Fruit fly (Drosophila melanogaster) whole organism, wandering third instar larva: ENCODE results near the gene CG17328.

Source experiments
- CG32264 ChIP-seq: fragments of 200-800 bp; sonication (Bioruptor generic); optimal IDR thresholded peaks from 2 replicates; lab custom pipeline; 2016; ENCODE audit warnings: missing biosample characterization, missing genetic modification characterization
- CG9705 ChIP-seq: fragments of 200-800 bp; sonication (Bioruptor generic); optimal IDR thresholded peaks from 2 replicates; lab custom pipeline; 2018; ENCODE audit warnings: missing biosample characterization, mild to moderate bottlenecking, missing genetic modification characterization
- CrebA ChIP-seq: fragments of 200-800 bp; sonication (Bioruptor generic); optimal IDR thresholded peaks from 2 replicates; lab custom pipeline; 2016; ENCODE audit warnings: missing biosample characterization, mild to moderate bottlenecking, missing genetic modification characterization, borderline replicate concordance
- Dfd ChIP-seq: fragments of >200 bp; optimal IDR thresholded peaks from 2 replicates; lab custom pipeline; 2017; ENCODE audit warnings: missing biosample characterization, missing genetic modification characterization
- Dif ChIP-seq: fragments of 200-275, 200-300 bp; sonication (Bioruptor generic); optimal IDR thresholded peaks from 2 replicates; lab custom pipeline; 2018; ENCODE audit warnings: missing biosample characterization, missing genetic modification characterization; ENCODE audit not compliant: partially characterized antibody
- HLH106 ChIP-seq: fragments of 200-800 bp; optimal IDR thresholded peaks from 3 replicates; lab custom pipeline; 2019; ENCODE audit warnings: missing biosample characterization, mild to moderate bottlenecking, missing genetic modification characterization, moderate library complexity
- Hr78 ChIP-seq: fragments of >200 bp; optimal IDR thresholded peaks from 2 replicates; lab custom pipeline; 2017; ENCODE audit warnings: missing biosample characterization, missing genetic modification characterization
- Hr83 ChIP-seq: fragments of 200-300 bp; sonication (Bioruptor generic); optimal IDR thresholded peaks from 2 replicates; lab custom pipeline; 2016; ENCODE audit warnings: missing biosample characterization, mild to moderate bottlenecking, missing genetic modification characterization, moderate library complexity; ENCODE audit not compliant: poor library complexity, severe bottlenecking
- Jra ChIP-seq: sonication (Bioruptor generic); optimal IDR thresholded peaks from 2 replicates; lab custom pipeline; 2016; ENCODE audit warnings: missing biosample characterization, missing genetic modification characterization
- Mio ChIP-seq: sonication (Bioruptor generic); optimal IDR thresholded peaks from 2 replicates; lab custom pipeline; 2016; ENCODE audit warnings: missing biosample characterization, missing genetic modification characterization
- Myc ChIP-seq: fragments of >200 bp; optimal IDR thresholded peaks from 2 replicates; lab custom pipeline; 2017
- N ChIP-seq: fragments of >200 bp; optimal IDR thresholded peaks from 2 replicates; lab custom pipeline; 2018; ENCODE audit warnings: missing biosample characterization, missing external identifiers, missing genetic modification characterization
- OdsH ChIP-seq: fragments of 200-800 bp; sonication (Bioruptor generic); optimal IDR thresholded peaks from 2 replicates; lab custom pipeline; 2016; ENCODE audit warnings: missing biosample characterization, mild to moderate bottlenecking, missing genetic modification characterization
- Rel ChIP-seq, 2 experiments: fragments of 200-800 bp; sonication (Bioruptor generic) in 1 of 2; optimal IDR thresholded peaks; 2 replicates in 1 of 2; 3 replicates in 1 of 2; lab custom pipeline; 2016 to 2019; ENCODE audit warnings: mild to moderate bottlenecking in 2 of 2, missing biosample characterization in 2 of 2, missing genetic modification characterization in 2 of 2, moderate library complexity in 1 of 2
- Sp1 ChIP-seq: fragments of 200-800 bp; sonication (Bioruptor generic); optimal IDR thresholded peaks from 3 replicates; lab custom pipeline; 2019; ENCODE audit warnings: missing biosample characterization, mild to moderate bottlenecking, missing genetic modification characterization, moderate library complexity
- br ChIP-seq: fragments of 200-800 bp; sonication (Bioruptor generic); optimal IDR thresholded peaks from 2 replicates; lab custom pipeline; 2016; ENCODE audit warnings: missing biosample characterization, missing genetic modification characterization
- brk ChIP-seq: fragments of 200-800 bp; sonication (Bioruptor generic); optimal IDR thresholded peaks from 2 replicates; lab custom pipeline; 2016; ENCODE audit warnings: missing biosample characterization, mild to moderate bottlenecking, missing genetic modification characterization
- dl ChIP-seq, 2 experiments: fragments of 175-275, 200-275 bp in 1 of 2; fragments of 200-275 bp in 1 of 2; sonication (Bioruptor generic); optimal IDR thresholded peaks; lab custom pipeline; 2018; ENCODE audit warnings: mild to moderate bottlenecking in 2 of 2, missing biosample characterization in 2 of 2, missing genetic modification characterization in 2 of 2, moderate library complexity in 2 of 2; ENCODE audit not compliant: partially characterized antibody in 2 of 2, insufficient read depth in 1 of 2
- dmrt93B ChIP-seq: fragments of 200-800 bp; sonication (Bioruptor generic); optimal IDR thresholded peaks from 2 replicates; lab custom pipeline; 2018; ENCODE audit warnings: missing biosample characterization, mild to moderate bottlenecking, missing genetic modification characterization
- dsf ChIP-seq: sonication (Bioruptor generic); optimal IDR thresholded peaks from 2 replicates; lab custom pipeline; 2016; ENCODE audit warnings: missing biosample characterization, missing genetic modification characterization, borderline replicate concordance
- ey ChIP-seq: fragments of 200-800 bp; sonication (Bioruptor generic); optimal IDR thresholded peaks from 2 replicates; lab custom pipeline; 2016; ENCODE audit warnings: missing biosample characterization, missing genetic modification characterization
- foxo ChIP-seq, 2 experiments: fragments of 200-800 bp; sonication (Bioruptor generic); optimal IDR thresholded peaks; 2 replicates in 1 of 2; 3 replicates in 1 of 2; lab custom pipeline; 2016 to 2017; ENCODE audit warnings: missing biosample characterization in 2 of 2, missing genetic modification characterization in 2 of 2
- lola ChIP-seq: fragments of >200 bp; optimal IDR thresholded peaks from 2 replicates; lab custom pipeline; 2017; ENCODE audit warnings: missing biosample characterization, missing genetic modification characterization
- pan ChIP-seq: fragments of >200 bp; optimal IDR thresholded peaks from 2 replicates; lab custom pipeline; 2017
- psq ChIP-seq: fragments of 200-800 bp; sonication (Bioruptor generic); optimal IDR thresholded peaks from 3 replicates; lab custom pipeline; 2017; ENCODE audit warnings: missing biosample characterization, mild to moderate bottlenecking, missing genetic modification characterization, moderate library complexity
- rgr ChIP-seq: fragments of 200-800 bp; sonication (Bioruptor generic); optimal IDR thresholded peaks from 3 replicates; lab custom pipeline; 2016; ENCODE audit warnings: missing biosample characterization, mild to moderate bottlenecking, missing genetic modification characterization
- sv ChIP-seq: fragments of 200-800 bp; sonication (Bioruptor generic); optimal IDR thresholded peaks from 3 replicates; lab custom pipeline; 2016; ENCODE audit warnings: missing biosample characterization, missing genetic modification characterization
- woc ChIP-seq: sonication (Bioruptor generic); optimal IDR thresholded peaks from 2 replicates; lab custom pipeline; 2016; ENCODE audit warnings: missing biosample characterization, mild to moderate bottlenecking, missing genetic modification characterization

The CG17328 gene

DNA sequence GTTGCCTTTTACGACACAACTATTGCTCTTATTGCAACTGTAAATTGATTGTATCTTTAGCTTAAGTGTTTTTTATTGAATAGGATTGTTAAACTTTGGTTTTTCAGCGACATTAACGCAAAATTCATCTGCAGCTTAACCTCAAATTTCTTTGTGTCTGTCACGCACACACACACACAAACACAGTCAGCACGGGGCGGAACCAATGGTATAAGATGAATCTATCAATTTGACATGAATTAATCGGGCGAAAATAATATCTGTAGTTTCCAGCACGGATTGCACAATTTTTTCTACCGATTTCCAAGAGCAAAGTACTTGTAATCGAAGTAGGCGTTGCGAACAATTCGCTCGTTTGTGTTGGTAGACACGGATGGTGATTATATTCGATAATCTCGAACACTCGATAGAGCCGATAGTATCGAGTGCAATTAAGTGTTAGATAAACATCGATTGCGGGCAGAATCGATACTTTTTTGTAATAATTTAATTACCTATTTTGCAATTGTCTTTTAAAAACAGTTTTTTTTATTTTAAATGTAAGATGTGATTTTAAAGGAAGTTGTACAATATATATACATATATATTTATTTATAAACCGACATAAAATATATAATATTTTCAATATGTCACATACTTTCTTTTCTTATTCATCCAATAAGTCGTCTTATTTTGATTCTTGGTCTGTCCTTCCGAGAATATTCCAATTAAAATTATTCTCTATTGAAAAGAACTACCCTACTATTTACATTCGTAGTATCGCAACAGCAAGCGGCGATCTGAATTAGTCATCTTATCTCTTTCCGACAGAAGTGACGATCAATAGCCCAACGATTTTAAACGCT lies 42.3 kb upstream of the CG17328 start, which contains the start of the genes PRL-1 and EndoGI (continued):
- TF ChIP-seq HLH106 (tag; lab: Kevin White, UChicago) (peak; percentile 81), Myc (lab: Kevin White, UChicago) (no peak)
- TF ChIP-seq, all 38 proteins: peak for 21

DNA sequence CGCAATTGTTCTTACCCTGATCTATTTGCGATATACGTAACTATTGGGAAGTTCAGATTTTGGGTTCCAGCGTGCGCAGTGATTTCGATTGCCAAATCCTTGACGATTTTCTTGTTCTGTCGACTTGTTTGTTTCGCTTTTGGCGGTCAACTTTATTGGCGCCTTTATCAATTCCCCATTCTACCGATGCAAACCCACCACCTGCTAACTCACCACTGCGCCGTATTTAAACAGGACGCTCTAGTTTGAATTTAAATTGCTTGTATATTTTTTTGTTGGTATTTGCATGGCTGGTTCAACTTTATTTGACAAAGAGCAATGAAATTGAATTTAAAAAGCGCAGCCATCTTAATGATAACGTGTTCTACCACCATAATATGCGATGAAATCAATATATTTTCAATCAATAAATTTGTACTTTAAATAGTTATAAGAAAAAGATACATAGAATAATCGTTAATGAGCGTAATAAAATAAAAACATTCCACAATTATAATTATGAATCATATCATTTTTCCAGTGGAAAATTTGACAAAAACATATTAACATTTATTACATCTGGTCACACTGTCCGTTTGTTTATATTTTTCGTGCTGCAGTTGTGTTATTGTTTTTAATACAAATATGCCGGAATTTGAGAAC lies 38.0 kb upstream of the CG17328 start, which contains the start of the genes twe and CG4935:
Gene twe, minus strand, starts transcription at position 302 of the 642 bp plus-strand sequence.
Gene CG4935, plus strand, starts transcription at position 566 of the 642 bp plus-strand sequence.
- TF ChIP-seq rgr (GFP tag; lab: Kevin White, UChicago), result peak; percentile 36
- peak; percentile 4 for TF ChIP-seq OdsH
- TF ChIP-seq dsf (GFP tag; lab: Kevin White, UChicago), result no peak
- TF ChIP-seq psq (GFP tag; lab: Kevin White, UChicago), result peak; percentile 1
- TF ChIP-seq Sp1 (GFP tag; lab: Kevin White, UChicago), result no peak
- TF ChIP-seq Myc (lab: Kevin White, UChicago), result peak; percentile 40

DNA sequence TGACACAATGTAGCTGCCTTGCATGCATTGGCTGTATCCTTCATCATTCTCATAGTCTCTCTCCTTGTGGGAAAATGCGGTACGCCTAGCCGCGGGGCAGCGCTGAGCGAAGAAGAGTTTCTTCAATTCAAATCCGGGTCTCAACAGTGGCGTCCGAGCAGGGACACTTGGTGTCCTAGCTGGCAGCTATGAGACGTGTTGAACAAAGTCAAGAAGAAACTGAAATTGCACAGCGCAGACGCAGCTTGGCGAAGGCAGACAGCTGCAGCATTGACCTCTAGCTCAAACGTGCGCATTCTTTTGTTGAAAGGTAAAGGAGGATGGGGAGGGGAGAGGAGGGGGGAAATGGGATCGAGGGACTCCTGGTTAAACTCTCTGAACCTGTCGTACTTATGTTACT lies 36.0 kb upstream of the CG17328 start:
- TF ChIP-seq CG9705 (GFP tag; lab: Kevin White, UChicago) (no peak), Jra (GFP tag; lab: Kevin White, UChicago) (no peak), dsf (GFP tag; lab: Kevin White, UChicago) (no peak), HLH106 (tag; lab: Kevin White, UChicago) (no peak), Sp1 (GFP tag; lab: Kevin White, UChicago) (no peak), N (GFP tag; lab: Kevin White, UChicago) (no peak), OdsH (no peak), rgr (GFP tag; lab: Kevin White, UChicago) (no peak), CG32264 (no peak), Rel (GFP tag; optimal IDR thresholded peaks at IDR 0.05; lab: Kevin White, UChicago) (no peak), Rel (tag; optimal IDR thresholded peaks at IDR 0.05; lab: Kevin White, UChicago) (no peak), pan (lab: Kevin White, UChicago) (no peak), dmrt93B (GFP tag; lab: Kevin White, UChicago) (no peak), psq (GFP tag; lab: Kevin White, UChicago) (no peak), Hr83 (no peak), Hr78 (GFP tag; lab: Kevin White, UChicago) (no peak), woc (GFP tag; lab: Kevin White, UChicago) (no peak), CrebA (GFP tag; lab: Kevin White, UChicago) (no peak), br (no peak), dl (GFP tag; optimal IDR thresholded peaks at IDR 0.05; lab: Kevin White, UChicago; ENCODE audit: insufficient read depth in 1 of 2, partially characterized antibody in 2 of 2) (no peak), Dfd (no peak)

DNA sequence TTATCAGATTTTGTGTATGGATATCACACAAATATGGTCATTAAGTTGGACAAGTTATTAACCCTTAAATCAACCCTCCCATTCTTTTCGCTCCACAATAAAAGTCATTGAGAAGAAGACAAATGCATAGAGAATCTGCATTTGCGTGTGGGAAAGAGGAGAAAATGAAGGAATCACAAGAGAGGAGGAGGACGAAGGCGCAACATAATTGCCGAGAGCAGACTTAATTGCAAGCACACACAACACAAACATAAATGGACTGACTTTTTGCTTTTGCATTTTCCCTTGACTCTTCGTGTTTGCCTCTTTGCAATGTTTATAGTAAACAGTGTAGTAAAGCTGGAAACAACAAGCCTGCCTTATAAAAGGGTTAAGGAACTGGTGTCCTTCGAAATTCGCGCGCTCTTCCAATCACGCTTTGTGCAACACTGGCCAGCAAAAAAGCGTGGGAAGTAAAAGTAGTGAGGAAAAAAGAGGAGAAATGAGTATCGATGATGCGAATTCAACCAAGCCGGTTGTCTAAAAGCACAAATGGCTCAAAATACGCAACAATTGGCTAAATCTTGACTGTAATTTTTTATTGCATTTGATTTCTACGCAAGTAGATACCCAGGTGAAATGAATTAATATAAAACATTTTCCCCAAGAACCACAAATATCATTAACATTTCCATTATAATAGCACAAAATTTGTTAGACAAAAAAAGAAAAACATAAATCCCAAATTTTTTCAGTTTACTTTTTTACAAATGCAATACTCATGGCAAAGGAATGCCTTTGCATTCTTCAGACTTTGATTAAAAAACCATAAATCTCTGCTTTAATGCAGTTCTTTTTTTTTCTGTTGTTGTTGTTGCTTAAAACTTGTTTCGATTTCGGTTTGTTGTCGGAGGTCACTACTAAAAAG lies 32.3 kb upstream of the CG17328 start:
- TF ChIP-seq CG9705 (GFP tag; lab: Kevin White, UChicago) (no peak), Myc (lab: Kevin White, UChicago) (no peak), Mio (GFP tag; lab: Kevin White, UChicago) (no peak), dmrt93B (GFP tag; lab: Kevin White, UChicago) (no peak), lola (GFP tag; lab: Kevin White, UChicago) (no peak), CG32264 (no peak), rgr (GFP tag; lab: Kevin White, UChicago) (no peak), Dfd (no peak), Dif (no peak), sv (GFP tag; lab: Kevin White, UChicago) (no peak), brk (GFP tag; lab: Kevin White, UChicago) (no peak), Hr78 (GFP tag; lab: Kevin White, UChicago) (no peak), psq (GFP tag; lab: Kevin White, UChicago) (peak; percentile 82), ey (GFP tag; lab: Kevin White, UChicago) (peak; percentile 3), br (no peak), Sp1 (GFP tag; lab: Kevin White, UChicago) (no peak), HLH106 (tag; lab: Kevin White, UChicago) (no peak), N (GFP tag; lab: Kevin White, UChicago) (no peak), Hr83 (peak; percentile 27), foxo (GFP tag; optimal IDR thresholded peaks at IDR 0.05; lab: Kevin White, UChicago) (peak in 1 of 2 experiments; percentile 18)
- TF ChIP-seq, all 38 proteins: peak for 4
